Fruit fly (Drosophila melanogaster): Measurements from ENCODE around the gene NO66.

The NO66 gene

dm6 chrX:4324781-4325180 lies 5.5 kb downstream of the NO66 start (continued):
- TF ChIP-seq CG13296 (GFP tag; optimal IDR thresholded peaks at IDR 0.05) (peak; percentile 99), D19B (GFP tag; optimal IDR thresholded peaks at IDR 0.05) (peak; percentile 96), CrebB (tag; optimal IDR thresholded peaks at IDR 0.05) (peak; percentile 98), CG18476 (GFP tag; optimal IDR thresholded peaks at IDR 0.05) (peak; percentile 94), tll (GFP tag; optimal IDR thresholded peaks at IDR 0.05) (no peak), CG1233 (GFP tag; optimal IDR thresholded peaks at IDR 0.05) (peak; percentile 97), CG10462 (GFP tag; optimal IDR thresholded peaks at IDR 0.05) (peak; percentile 92), trh (GFP tag; optimal IDR thresholded peaks at IDR 0.05) (peak; percentile 95), Hr39 (optimal IDR thresholded peaks at IDR 0.05) (no peak), zen2 (GFP tag; IDR thresholded peaks at IDR 0.05; ENCODE audit: partially characterized antibody) (no peak), CG16815 (GFP tag; optimal IDR thresholded peaks at IDR 0.05) (peak; percentile 96), Tbp (GFP tag; optimal IDR thresholded peaks at IDR 0.05) (no peak), CG2202 (tag; optimal IDR thresholded peaks at IDR 0.05) (peak; percentile 75), CG12299 (tag; optimal IDR thresholded peaks at IDR 0.05) (peak; percentile 97), Meics (GFP tag; optimal IDR thresholded peaks at IDR 0.05) (peak; percentile 98), Chrac-16 (GFP tag; optimal IDR thresholded peaks at IDR 0.05) (peak; percentile 98), YL-1 (GFP tag; optimal IDR thresholded peaks at IDR 0.05) (peak; percentile 76), ATbp (GFP tag; optimal IDR thresholded peaks at IDR 0.05) (peak; percentile 97), br (optimal IDR thresholded peaks at IDR 0.05) (no peak), Ravus (GFP tag; IDR thresholded peaks at IDR 0.05) (peak; percentile 99), Doc2 (GFP tag; IDR thresholded peaks at IDR 0.05) (peak; percentile 96), CG5245 (GFP tag; optimal IDR thresholded peaks at IDR 0.05) (peak; percentile 98), CG11560 (tag; IDR thresholded peaks at IDR 0.05) (peak; percentile 94), Hey (tag; optimal IDR thresholded peaks at IDR 0.05) (peak; percentile 96), zen (tag; optimal IDR thresholded peaks at IDR 0.05) (peak; percentile 93), Blimp-1 (GFP tag; optimal IDR thresholded peaks at IDR 0.05) (peak; percentile 95), B-H1 (GFP tag; IDR thresholded peaks at IDR 0.05) (peak; percentile 98), ftz-f1 (GFP tag; optimal IDR thresholded peaks at IDR 0.05) (peak; percentile 87), Dbx (GFP tag; IDR thresholded peaks at IDR 0.05) (peak; percentile 100), pros (GFP tag; optimal IDR thresholded peaks at IDR 0.05) (peak; percentile 19), CG4617 (GFP tag; optimal IDR thresholded peaks at IDR 0.05; ENCODE audit: borderline replicate concordance) (peak; percentile 96), Hmr (GFP tag; optimal IDR thresholded peaks at IDR 0.05) (peak; percentile 99), grau (tag; optimal IDR thresholded peaks at IDR 0.05) (peak; percentile 99), HLH4C (GFP tag; IDR thresholded peaks at IDR 0.05; ENCODE audit: partially characterized antibody) (no peak), sd (tag; optimal IDR thresholded peaks at IDR 0.05) (peak; percentile 93), Rx (GFP tag; IDR thresholded peaks at IDR 0.05) (peak; percentile 97), D (optimal IDR thresholded peaks at IDR 0.05) (no peak), D (GFP tag; optimal IDR thresholded peaks at IDR 0.05) (peak; percentile 92), Neu2 (GFP tag; optimal IDR thresholded peaks at IDR 0.05; ENCODE audit: borderline replicate concordance) (peak; percentile 79), CG4707 (GFP tag; optimal IDR thresholded peaks at IDR 0.05) (peak; percentile 89), ab (GFP tag; optimal IDR thresholded peaks at IDR 0.05) (peak; percentile 96), h (optimal IDR thresholded peaks at IDR 0.05) (no peak), fd102C (GFP tag; optimal IDR thresholded peaks at IDR 0.05) (peak; percentile 14), zf30C (GFP tag; optimal IDR thresholded peaks at IDR 0.05) (peak; percentile 42), CG15514 (GFP tag; optimal IDR thresholded peaks at IDR 0.05) (peak; percentile 94), CG14667 (GFP tag; IDR thresholded peaks at IDR 0.05) (peak; percentile 99), CG2129 (GFP tag; IDR thresholded peaks at IDR 0.05; ENCODE audit: partially characterized antibody) (no peak), unpg (GFP tag; optimal IDR thresholded peaks at IDR 0.05) (peak; percentile 98), jigr1 (GFP tag; IDR thresholded peaks at IDR 0.05) (peak; percentile 95), hkb (optimal IDR thresholded peaks at IDR 0.05) (no peak), hkb (GFP tag; IDR thresholded peaks at IDR 0.05) (peak; percentile 99), her (GFP tag; optimal IDR thresholded peaks at IDR 0.05) (peak; percentile 97)

All from whole organism, embryonic.